Fruit fly (Drosophila melanogaster): ENCODE measurements around the gene CG31810.

The CG31810 gene

DNA sequence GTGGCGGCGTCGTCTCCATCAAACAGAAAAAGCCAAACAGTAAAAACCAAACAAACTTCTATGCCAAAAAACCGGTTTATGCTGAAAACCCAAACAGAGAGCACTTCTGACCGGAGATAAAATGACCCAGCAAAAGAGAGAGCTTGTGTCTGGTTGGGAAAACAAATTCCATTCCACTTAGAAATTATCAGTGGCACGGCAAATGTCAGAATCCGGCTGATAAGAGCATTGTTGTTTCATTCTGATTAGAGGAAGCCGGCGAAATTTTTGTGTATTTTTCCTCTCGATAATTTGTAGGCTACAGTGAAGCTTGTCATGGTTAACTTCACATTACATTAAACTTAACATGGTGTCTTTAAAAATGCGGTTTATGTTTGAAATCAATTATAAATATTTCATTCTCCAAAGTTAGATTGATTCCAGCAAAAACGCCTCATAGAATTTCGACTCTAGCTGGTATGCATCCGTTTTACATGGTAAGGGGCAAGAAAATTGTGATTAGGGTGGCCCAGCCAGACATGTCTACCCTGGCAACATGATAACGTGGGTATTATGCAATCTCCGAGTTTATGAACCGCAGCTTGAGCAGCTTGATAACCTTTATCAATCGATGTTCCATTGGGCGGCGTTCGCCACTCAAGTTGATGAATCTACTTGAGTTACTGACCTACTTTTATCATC, 34.6 kb downstream of the CG31810 start (continued):
- TF ChIP-seq bsh (GFP tag; optimal IDR thresholded peaks at IDR 0.05) (no peak), CG7839 (tag; optimal IDR thresholded peaks at IDR 0.05) (peak; percentile 36), maf-S (GFP tag; optimal IDR thresholded peaks at IDR 0.05) (no peak), CG7963 (GFP tag; IDR thresholded peaks at IDR 0.05; ENCODE audit: partially characterized antibody) (no peak), CG13894 (tag; optimal IDR thresholded peaks at IDR 0.05) (no peak), CG43689 (GFP tag; IDR thresholded peaks at IDR 0.05) (no peak), bcd (GFP tag; optimal IDR thresholded peaks at IDR 0.05) (no peak), NC2α (GFP tag; optimal IDR thresholded peaks at IDR 0.05) (no peak), gem (tag; optimal IDR thresholded peaks at IDR 0.05) (peak; percentile 36), CG1233 (GFP tag; optimal IDR thresholded peaks at IDR 0.05) (no peak), CG4328 (GFP tag; optimal IDR thresholded peaks at IDR 0.05) (no peak), CG4617 (GFP tag; optimal IDR thresholded peaks at IDR 0.05; ENCODE audit: borderline replicate concordance) (no peak), sr (GFP tag; IDR thresholded peaks at IDR 0.05) (no peak), prd (optimal IDR thresholded peaks at IDR 0.05) (no peak), prd (GFP tag; IDR thresholded peaks at IDR 0.05) (0 out of 3 replicates have a peak, but pooled peaks have one; percentile 9), vvl (GFP tag; IDR thresholded peaks at IDR 0.05) (peak; percentile 32; the same call in 1 of the 2 replicates), B-H2 (GFP tag; optimal IDR thresholded peaks at IDR 0.05) (no peak), Scr (GFP tag; IDR thresholded peaks at IDR 0.05; ENCODE audit: partially characterized antibody) (no peak), Dad (GFP tag; optimal IDR thresholded peaks at IDR 0.05) (peak; percentile 38), Dip3 (GFP tag; optimal IDR thresholded peaks at IDR 0.05) (peak; percentile 73), CG7556 (GFP tag; optimal IDR thresholded peaks at IDR 0.05) (peak; percentile 18), org-1 (GFP tag; optimal IDR thresholded peaks at IDR 0.05) (no peak), CG34224 (GFP tag; IDR thresholded peaks at IDR 0.05; ENCODE audit: partially characterized antibody) (no peak), CG14441 (GFP tag; IDR thresholded peaks at IDR 0.05) (peak; percentile 43; the same call in 1 of the 2 replicates), fd102C (GFP tag; optimal IDR thresholded peaks at IDR 0.05) (no peak), H2.0 (GFP tag; IDR thresholded peaks at IDR 0.05) (no peak), CG7745 (tag; optimal IDR thresholded peaks at IDR 0.05) (no peak), Med (GFP tag) (peak; percentile 91), Bgb (GFP tag; IDR thresholded peaks at IDR 0.05; ENCODE audit: partially characterized antibody) (no peak), oc (tag; optimal IDR thresholded peaks at IDR 0.05) (no peak), CG16813 (GFP tag; IDR thresholded peaks at IDR 0.05; ENCODE audit: partially characterized antibody) (no peak), br (optimal IDR thresholded peaks at IDR 0.05) (no peak), aop (GFP tag; IDR thresholded peaks at IDR 0.05) (no peak), CG6683 (GFP tag; optimal IDR thresholded peaks at IDR 0.05) (no peak), CG3726 (GFP tag; IDR thresholded peaks at IDR 0.05) (no peak), bab2 (GFP tag; optimal IDR thresholded peaks at IDR 0.05) (peak; percentile 12), Rx (GFP tag; IDR thresholded peaks at IDR 0.05) (no peak), CG12299 (tag; optimal IDR thresholded peaks at IDR 0.05) (no peak), cwo (GFP tag; optimal IDR thresholded peaks at IDR 0.05) (no peak), YL-1 (GFP tag; optimal IDR thresholded peaks at IDR 0.05) (no peak), CG42726 (GFP tag; IDR thresholded peaks at IDR 0.05; ENCODE audit: partially characterized antibody) (no peak), chn (GFP tag; optimal IDR thresholded peaks at IDR 0.05) (no peak), D19A (tag; optimal IDR thresholded peaks at IDR 0.05) (no peak), Atf3 (GFP tag; optimal IDR thresholded peaks at IDR 0.05) (no peak), mirr (GFP tag; optimal IDR thresholded peaks at IDR 0.05) (no peak), emc (GFP tag; optimal IDR thresholded peaks at IDR 0.05) (no peak), Taf1 (GFP tag; IDR thresholded peaks at IDR 0.05) (no peak), slbo (GFP tag; IDR thresholded peaks at IDR 0.05) (peak; percentile 23; the same call in 1 of the 2 replicates), CG10959 (GFP tag; IDR thresholded peaks at IDR 0.05) (no peak), dmrt99B (tag; optimal IDR thresholded peaks at IDR 0.05) (peak; percentile 6)
